Fruit fly (Drosophila melanogaster) whole organism, larva: ENCODE measurements around the gene CG45002.

Experiments
- noc ChIP-seq: fragments of 200-800 bp; sonication (Bioruptor generic); optimal IDR thresholded peaks from 3 replicates; lab custom pipeline; 2019; ENCODE audit warnings: missing biosample characterization, mild to moderate bottlenecking, missing genetic modification characterization, moderate library complexity

Gene CG45002

dm6 chrX:17078139-17078977 lies 11.8 kb upstream of the CG45002 start, which contains the start of gene CG4949:
Gene CG4949, plus strand, starts transcription at chrX:17078836.
- TF ChIP-seq noc: no peak

DNA sequence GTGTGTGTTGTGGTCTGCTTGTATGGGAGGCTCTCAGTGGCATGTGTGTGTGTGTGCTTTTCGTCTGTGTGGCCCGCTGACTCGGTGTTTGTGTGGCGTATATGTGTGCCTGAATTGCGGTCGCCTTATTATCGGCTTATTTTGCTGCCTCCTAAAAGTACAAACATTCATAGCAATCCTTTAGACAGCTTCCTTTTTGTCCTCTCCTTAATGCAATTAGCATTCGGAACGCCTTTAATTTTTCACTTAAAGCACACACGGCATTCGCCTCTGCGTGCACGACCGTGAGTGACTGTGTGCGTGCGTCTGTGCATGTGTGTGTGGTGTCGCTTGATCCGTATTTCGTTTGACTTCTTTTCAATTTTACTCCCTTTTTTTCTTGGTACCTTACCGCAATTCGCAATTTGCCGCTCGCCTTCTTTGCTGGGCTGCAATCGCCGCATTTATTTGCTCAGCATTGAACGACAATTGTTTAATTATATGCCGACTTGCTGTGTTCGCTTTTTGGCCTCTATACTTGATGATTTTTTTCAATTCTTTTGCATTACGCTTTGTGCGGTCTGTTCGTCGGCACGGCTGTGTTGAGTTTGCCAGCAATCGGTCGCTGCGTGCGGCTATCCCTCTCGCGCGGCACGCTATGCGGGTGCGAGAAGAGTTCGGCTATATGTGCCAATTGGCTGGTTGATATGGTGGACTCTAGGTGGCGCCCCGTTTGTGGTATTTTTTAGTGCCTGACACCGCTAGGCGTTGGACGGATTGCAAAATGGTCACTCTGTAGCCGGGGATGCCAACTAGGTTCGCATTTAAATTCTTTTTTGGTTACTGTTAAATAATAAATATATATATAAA lies 11.0 kb upstream of the CG45002 start, which contains the start of gene wcy:
wcy (minus strand) TSS at position 608 of the 849 bp plus-strand sequence.
- TF ChIP-seq noc: no peak

dm6 chrX:17076449-17077289 lies 10.1 kb upstream of the CG45002 start:
- TF ChIP-seq noc: no peak

- TF ChIP-seq noc: no peak
These were observed 1.9 kb upstream of the CG45002 start, which contains the start of gene CG43077 for dm6 chrX:17068423-17068822. Gene CG43077, minus strand, starts transcription at chrX:17068523.

DNA sequence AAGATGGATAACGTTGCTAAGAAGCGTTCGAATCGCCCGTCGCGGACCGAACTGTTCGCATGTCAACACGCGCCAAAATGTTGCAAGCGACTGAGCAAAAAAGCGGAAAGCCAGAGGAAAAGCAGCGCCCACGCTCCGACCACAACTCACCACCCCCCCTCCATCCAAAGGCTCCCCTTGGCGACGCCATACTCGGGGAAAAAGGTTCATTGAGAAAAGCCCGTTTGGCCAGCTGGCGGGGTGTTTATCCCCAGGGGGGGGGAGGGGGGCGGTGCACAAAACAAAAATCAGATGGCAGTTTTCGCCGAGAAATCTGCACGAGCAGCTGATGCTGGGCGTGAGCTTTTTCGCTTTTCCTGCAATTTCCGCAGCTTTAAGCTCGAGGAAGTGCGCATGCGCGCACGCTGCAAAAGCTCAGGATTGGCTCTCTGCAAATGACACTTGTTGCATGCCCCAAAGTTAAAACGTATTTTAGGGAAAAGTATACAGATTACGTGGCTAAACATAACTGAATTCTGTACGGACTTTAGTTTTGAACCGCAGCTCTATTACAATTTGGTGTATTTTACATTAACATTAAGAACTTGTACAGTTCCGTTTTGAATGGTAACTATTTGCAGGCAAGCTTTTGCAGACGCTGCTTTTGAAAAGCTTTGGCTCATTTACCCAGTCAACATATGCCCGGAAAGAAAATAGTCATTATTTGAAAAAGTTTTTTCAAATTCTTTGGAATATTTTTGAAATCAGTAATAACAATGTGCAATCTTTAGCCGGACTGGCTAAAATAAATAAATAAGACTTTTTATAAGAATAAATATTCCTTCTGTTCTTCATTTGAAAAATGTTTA lies 18.6 kb downstream of the CG45002 start:
- no peak for TF ChIP-seq noc

DNA sequence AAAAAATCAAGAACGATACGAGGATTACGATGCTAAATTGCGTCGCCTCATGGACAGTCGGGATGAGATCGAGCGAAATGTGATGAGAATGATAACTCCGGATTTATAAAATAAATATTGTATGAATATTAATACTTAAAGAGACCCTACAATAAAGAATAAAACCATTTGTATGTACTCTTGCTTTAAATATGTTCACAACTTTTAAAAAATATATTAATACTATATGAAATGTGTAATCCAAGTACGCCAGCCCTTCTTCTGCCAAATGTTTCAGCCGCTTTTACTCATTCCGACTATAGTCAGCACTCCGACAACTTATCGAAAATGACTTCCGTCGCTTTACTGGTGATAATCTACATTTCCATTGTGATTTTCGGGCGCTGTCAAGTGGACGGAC lies 43.3 kb downstream of the CG45002 start, which contains the start of gene CG43997:
CG43997 (plus strand) TSS at position 301 of the 400 bp plus-strand sequence.
- no peak for TF ChIP-seq noc

- no peak for TF ChIP-seq noc
These were observed 44.5 kb downstream of the CG45002 start, which contains the start of gene CG43996 for dm6 chrX:17022004-17022403. Gene CG43996, plus strand, starts transcription at chrX:17022304.

- TF ChIP-seq noc: no peak
These were observed 45.1 kb downstream of the CG45002 start for dm6 chrX:17021435-17021834.

- no peak for TF ChIP-seq noc
These were observed 79.6 kb downstream of the CG45002 start for dm6 chrX:16986928-16987327.

DNA sequence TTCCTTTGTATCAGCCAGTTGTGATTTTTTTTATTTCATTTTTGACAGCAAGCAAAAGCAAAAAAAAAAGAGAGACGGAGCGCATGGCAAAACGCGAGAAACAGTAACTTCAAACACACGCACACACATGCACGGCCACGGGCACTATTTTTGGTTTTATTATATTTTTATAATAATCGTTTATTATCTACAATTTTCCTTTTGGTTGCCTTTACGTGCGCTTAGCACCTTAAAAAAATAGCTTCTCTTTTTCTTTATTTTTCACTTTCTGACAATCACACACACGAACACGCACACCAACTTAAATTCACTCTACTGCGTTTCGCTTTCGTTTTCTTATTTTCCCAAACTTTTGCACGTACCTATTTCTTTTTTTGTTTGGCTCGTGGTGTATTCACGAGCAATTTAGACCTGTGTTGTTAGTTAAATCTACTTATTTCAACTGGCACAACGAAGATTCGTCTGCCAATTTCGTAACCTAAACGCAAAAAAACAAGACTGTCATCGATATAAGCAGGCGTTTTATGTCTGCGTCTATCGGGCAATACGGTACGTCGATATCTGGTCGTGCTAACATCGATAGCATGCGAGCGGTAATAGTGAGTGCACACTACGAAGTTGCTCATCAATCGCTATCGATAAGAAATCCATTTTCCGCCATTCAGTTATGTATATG lies 98.2 kb downstream of the CG45002 start, which contains the start of gene Ubr1:
Ubr1 (minus strand) TSS at position 532 of the 676 bp plus-strand sequence.
- no peak for TF ChIP-seq noc

DNA sequence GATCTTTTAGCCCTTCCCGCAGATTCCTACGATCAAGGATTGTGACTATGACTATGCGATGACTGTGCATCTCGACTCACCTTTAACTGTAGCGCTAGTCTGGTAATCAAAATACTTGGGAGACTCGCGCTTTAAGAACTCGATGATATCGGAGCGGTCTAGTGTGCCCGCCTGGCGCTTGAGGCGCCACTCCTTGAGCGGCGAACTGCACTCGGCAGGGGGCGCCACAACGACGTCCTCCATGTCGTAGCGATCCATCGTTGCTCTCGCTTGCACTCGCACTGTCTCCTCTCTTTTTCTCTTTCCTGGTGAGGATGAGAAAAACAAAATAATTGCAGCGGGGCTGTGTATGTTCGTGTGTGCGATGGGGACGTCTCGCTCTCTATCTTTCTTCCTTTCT lies 99.1 kb downstream of the CG45002 start:
- no peak for TF ChIP-seq noc

dm6 chrX:16966532-16966931 lies 100.0 kb downstream of the CG45002 start:
- peak; percentile 28 for TF ChIP-seq noc

DNA sequence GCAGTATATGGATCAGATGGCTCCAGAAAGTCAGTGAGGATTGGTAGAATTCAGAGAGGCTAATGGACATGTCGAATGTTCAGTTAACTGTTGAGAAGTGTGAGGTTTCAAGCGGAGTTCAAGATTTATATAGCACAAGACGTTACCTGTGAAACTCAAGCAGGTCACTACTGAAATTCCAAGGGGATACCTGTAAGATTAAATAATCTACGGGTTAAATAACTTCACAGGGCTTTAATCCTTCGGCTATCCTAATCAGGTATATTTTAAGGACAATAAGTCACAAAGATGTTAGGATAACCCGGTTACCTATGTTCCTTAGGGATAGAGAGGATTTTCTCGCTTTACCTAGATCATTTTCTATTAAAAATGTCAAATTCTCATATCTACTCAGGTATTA lies 118.2 kb downstream of the CG45002 start, which contains the start of gene CG13000:
CG13000 (minus strand) TSS at position 101 of the 400 bp plus-strand sequence.
- TF ChIP-seq noc: no peak

DNA sequence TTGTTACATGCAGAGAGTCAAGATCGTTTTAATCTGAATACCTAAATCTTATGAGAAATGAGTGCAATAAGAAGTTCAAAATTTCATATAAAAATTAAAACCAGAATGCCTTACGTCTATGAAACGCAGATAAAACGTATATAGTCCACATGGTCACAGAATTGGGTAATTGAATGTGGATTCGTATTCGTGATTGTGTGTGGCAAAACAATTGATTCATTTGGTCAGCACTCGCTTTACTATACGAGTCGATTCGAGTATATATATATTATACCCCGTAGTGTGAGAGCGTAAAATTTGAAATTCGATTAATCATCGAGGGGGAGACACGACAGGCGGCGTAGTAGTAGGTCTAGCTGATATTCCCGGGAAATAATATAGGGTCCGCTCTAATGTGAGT lies 119.9 kb downstream of the CG45002 start:
- peak; percentile 10 for TF ChIP-seq noc
